Worm (Caenorhabditis elegans): ENCODE measurements around the gene srh-200.

DNA sequence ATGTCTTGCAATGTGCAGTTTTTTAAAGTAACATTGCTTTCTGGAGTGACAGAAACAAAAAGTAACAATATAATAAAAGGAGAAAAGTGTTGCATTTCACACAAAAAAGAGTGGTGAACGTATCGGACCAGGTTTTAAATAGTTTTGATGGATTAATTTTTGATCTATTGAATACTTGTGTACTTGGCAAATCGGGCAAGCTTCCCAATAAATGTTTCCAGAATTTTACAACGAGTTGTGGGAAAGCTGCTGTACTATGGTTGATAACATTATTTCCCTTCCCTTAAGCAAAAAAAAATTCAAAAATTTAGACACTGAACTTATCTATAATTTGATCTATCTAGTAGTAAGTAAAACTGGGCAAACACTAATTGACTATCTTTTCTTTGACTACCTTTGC is 39.9 kb upstream of the srh-200 start, which contains the start of gene C12D5.10:
- TF ChIP-seq dpl-1 (GFP tag; optimal IDR thresholded peaks at IDR 0.05) = no peak
- TF ChIP-seq unc-62 (GFP tag; optimal IDR thresholded peaks at IDR 0.05) = no peak
- no peak for TF ChIP-seq ekl-4 (GFP tag; IDR thresholded peaks at IDR 0.05)
- TF ChIP-seq nhr-27 (tag; optimal IDR thresholded peaks at IDR 0.05) = no peak
- TF ChIP-seq ztf-25 (GFP tag; IDR thresholded peaks at IDR 0.05) = no peak
- TF ChIP-seq ama-1 (optimal IDR thresholded peaks at IDR 0.05) = no peak
- no peak for TF ChIP-seq ama-1 (GFP tag; optimal IDR thresholded peaks at IDR 0.05)
- no peak for TF ChIP-seq nhr-179 (tag; optimal IDR thresholded peaks at IDR 0.05)
- TF ChIP-seq attf-5 (GFP tag; optimal IDR thresholded peaks at IDR 0.05) = no peak
